Fruit fly (Drosophila melanogaster) whole organism, embryonic: Measurements from ENCODE around the gene Hou.

Source experiments
- Aef1 ChIP-seq: fragments of 200-800 bp; sonication (Bioruptor generic); IDR thresholded peaks from 3 replicates; pipeline ENCODE4 v1.3.6; 2022; ENCODE audit warnings: missing biosample characterization, missing genetic modification characterization
- Asciz ChIP-seq: fragments of 200-800 bp; sonication (Bioruptor generic); optimal IDR thresholded peaks from 2 replicates; lab custom pipeline; 2017; ENCODE audit warnings: missing biosample characterization, mild to moderate bottlenecking, missing genetic modification characterization, missing genetic modification reagents
- B-H1 ChIP-seq: fragments of 200-800 bp; sonication (Bioruptor generic); IDR thresholded peaks from 3 replicates; pipeline ENCODE4 v1.3.6; 2022; ENCODE audit warnings: missing biosample characterization, missing genetic modification characterization
- CG10147 ChIP-seq: fragments of 200-800 bp; sonication (Bioruptor generic); optimal IDR thresholded peaks from 2 replicates; lab custom pipeline; 2019; ENCODE audit warnings: missing biosample characterization, mild to moderate bottlenecking, missing genetic modification characterization, moderate library complexity
- CG10462 ChIP-seq: fragments of 200-800 bp; sonication (Bioruptor generic); optimal IDR thresholded peaks from 2 replicates; lab custom pipeline; 2016; ENCODE audit warnings: missing biosample characterization, missing genetic modification characterization
- CG11085 ChIP-seq: fragments of 200-800 bp; sonication (Bioruptor generic); IDR thresholded peaks from 2 replicates; pipeline ENCODE4 v1.3.6; 2022; ENCODE audit warnings: missing biosample characterization, missing genetic modification characterization
- CG11456 ChIP-seq: fragments of 200-800 bp; sonication (Bioruptor generic); IDR thresholded peaks from 3 replicates; pipeline ENCODE4 v1.3.6; 2022; ENCODE audit warnings: missing biosample characterization, missing genetic modification characterization
- CG15696 ChIP-seq: fragments of 200-800 bp; sonication (Bioruptor generic); optimal IDR thresholded peaks from 2 replicates; lab custom pipeline; 2019; ENCODE audit warnings: missing biosample characterization, mild to moderate bottlenecking, missing genetic modification characterization, moderate library complexity
- CG2712 ChIP-seq: fragments of 200-800 bp; optimal IDR thresholded peaks from 3 replicates; lab custom pipeline; 2019; ENCODE audit warnings: missing biosample characterization, mild to moderate bottlenecking, missing genetic modification characterization, moderate library complexity
- CG2875 ChIP-seq: fragments of 200-800 bp; sonication (Bioruptor generic); optimal IDR thresholded peaks from 2 replicates; lab custom pipeline; 2017; ENCODE audit warnings: missing biosample characterization, mild to moderate bottlenecking, missing genetic modification characterization, missing genetic modification reagents
- CG2889 ChIP-seq: fragments of 200-800 bp; sonication (Bioruptor generic); IDR thresholded peaks from 3 replicates; pipeline ENCODE4 v1.3.6; 2022; ENCODE audit warnings: missing biosample characterization, missing genetic modification characterization
- CG3163 ChIP-seq: fragments of 200-800 bp; sonication (Bioruptor generic); optimal IDR thresholded peaks from 3 replicates; lab custom pipeline; 2016; ENCODE audit warnings: missing biosample characterization, missing genetic modification characterization
- CG32767 ChIP-seq: fragments of 200-800 bp; sonication (Bioruptor generic); IDR thresholded peaks from 2 replicates; pipeline ENCODE4 v1.3.6; 2022; ENCODE audit warnings: missing biosample characterization, missing genetic modification characterization
- CG3407 ChIP-seq: fragments of 200-800 bp; sonication (Bioruptor generic); optimal IDR thresholded peaks from 2 replicates; lab custom pipeline; 2018; ENCODE audit warnings: missing biosample characterization, mild to moderate bottlenecking, missing genetic modification characterization
- CG9797 ChIP-seq: fragments of 200-800 bp; sonication (Bioruptor generic); optimal IDR thresholded peaks from 3 replicates; lab custom pipeline; 2018; ENCODE audit warnings: missing biosample characterization, mild to moderate bottlenecking, missing genetic modification characterization
- CG9932 ChIP-seq: fragments of 200-800 bp; sonication (Bioruptor generic); IDR thresholded peaks from 2 replicates; pipeline ENCODE4 v1.3.6; 2022; ENCODE audit warnings: missing biosample characterization, missing genetic modification characterization
- Doc3 ChIP-seq: fragments of 200-800 bp; sonication (Bioruptor generic); IDR thresholded peaks from 3 replicates; pipeline ENCODE4 v1.3.6; 2022; ENCODE audit warnings: missing biosample characterization, missing genetic modification characterization; ENCODE audit not compliant: partially characterized antibody
- Drgx ChIP-seq: fragments of 200-800 bp; sonication (Bioruptor generic); IDR thresholded peaks from 2 replicates; pipeline ENCODE4 v1.3.6; 2022; ENCODE audit warnings: missing biosample characterization, missing genetic modification characterization
- E2f2 ChIP-seq: fragments of 200-800 bp; sonication (Bioruptor generic); IDR thresholded peaks from 2 replicates; pipeline ENCODE4 v1.3.6; 2022; ENCODE audit warnings: missing biosample characterization, missing genetic modification characterization
- Fer2 ChIP-seq: fragments of 200-800 bp; sonication (Bioruptor generic); optimal IDR thresholded peaks from 2 replicates; lab custom pipeline; 2018; ENCODE audit warnings: missing biosample characterization, mild to moderate bottlenecking, missing genetic modification characterization, moderate library complexity
- Nf-YB ChIP-seq: fragments of 200-800 bp; sonication (Bioruptor generic); optimal IDR thresholded peaks from 3 replicates; lab custom pipeline; 2019; ENCODE audit warnings: missing biosample characterization, mild to moderate bottlenecking, missing genetic modification characterization, moderate library complexity
- NfI ChIP-seq: fragments of 200-800 bp; sonication (Bioruptor generic); optimal IDR thresholded peaks from 3 replicates; lab custom pipeline; 2018; ENCODE audit warnings: missing biosample characterization, mild to moderate bottlenecking, missing genetic modification characterization, moderate library complexity
- PHDP ChIP-seq: fragments of 200-800 bp; sonication (Bioruptor generic); optimal IDR thresholded peaks from 3 replicates; lab custom pipeline; 2018; ENCODE audit warnings: missing biosample characterization, mild to moderate bottlenecking, missing genetic modification characterization, moderate library complexity
- Ravus ChIP-seq: fragments of 200-800 bp; sonication (Bioruptor generic); IDR thresholded peaks from 2 replicates; pipeline ENCODE4 v1.3.6; 2022; ENCODE audit warnings: missing biosample characterization, missing genetic modification characterization
- Sox102F ChIP-seq: fragments of 200-800 bp; sonication (Bioruptor generic); optimal IDR thresholded peaks from 2 replicates; lab custom pipeline; 2018; ENCODE audit warnings: missing biosample characterization, mild to moderate bottlenecking, missing genetic modification characterization, moderate library complexity
- Sry-δ ChIP-seq: fragments of 200-800 bp; sonication (Bioruptor generic); optimal IDR thresholded peaks from 2 replicates; lab custom pipeline; 2016; ENCODE audit warnings: missing biosample characterization, missing genetic modification characterization
- Trl ChIP-seq, 3 experiments: fragments of >200 bp in 2 of 3; fragments of 200-800 bp in 1 of 3; sonication (Bioruptor generic) in 1 of 3; optimal IDR thresholded peaks; 2 replicates in 1 of 3; 3 replicates in 2 of 3; lab custom pipeline; 2016 to 2017; ENCODE audit warnings: missing biosample characterization in 1 of 3, missing genetic modification characterization in 1 of 3
- bcd ChIP-seq: fragments of 200-800 bp; sonication (Bioruptor generic); optimal IDR thresholded peaks from 2 replicates; lab custom pipeline; 2017; ENCODE audit warnings: missing biosample characterization, mild to moderate bottlenecking, missing genetic modification characterization
- cad ChIP-seq: fragments of >200 bp; optimal IDR thresholded peaks from 2 replicates; lab custom pipeline; 2017; ENCODE audit warnings: missing biosample characterization, missing genetic modification characterization
- cg ChIP-seq: fragments of 200-800 bp; sonication (Bioruptor generic); optimal IDR thresholded peaks from 3 replicates; lab custom pipeline; 2019; ENCODE audit warnings: missing biosample characterization, mild to moderate bottlenecking, missing genetic modification characterization, moderate library complexity
- chif ChIP-seq, 2 experiments: fragments of 200-800 bp; sonication (Bioruptor generic); optimal IDR thresholded peaks; 3 replicates each; lab custom pipeline; 2016; ENCODE audit warnings: missing biosample characterization in 2 of 2, missing genetic modification characterization in 2 of 2
- ci ChIP-seq: fragments of 200-800 bp; sonication (Bioruptor generic); IDR thresholded peaks from 3 replicates; pipeline ENCODE4 v1.3.6; 2022; ENCODE audit warnings: missing biosample characterization, missing genetic modification characterization
- crol ChIP-seq: fragments of 200-800 bp; sonication (Bioruptor generic); IDR thresholded peaks from 2 replicates; pipeline ENCODE4 v1.3.6; 2022; ENCODE audit warnings: missing biosample characterization, missing genetic modification characterization
- dmrt11E ChIP-seq: fragments of 200-800 bp; sonication (Bioruptor generic); optimal IDR thresholded peaks from 3 replicates; lab custom pipeline; 2018; ENCODE audit warnings: missing biosample characterization, mild to moderate bottlenecking, missing genetic modification characterization, moderate library complexity
- ham ChIP-seq: fragments of 200-800 bp; sonication (Bioruptor generic); IDR thresholded peaks from 2 replicates; pipeline ENCODE4 v1.3.6; 2022; ENCODE audit warnings: missing biosample characterization, missing genetic modification characterization
- jumu ChIP-seq: fragments of 200-800 bp; sonication (Bioruptor generic); optimal IDR thresholded peaks from 3 replicates; lab custom pipeline; 2016; ENCODE audit warnings: missing biosample characterization, missing genetic modification characterization
- ken ChIP-seq: fragments of 200-800 bp; sonication (Bioruptor generic); IDR thresholded peaks from 3 replicates; pipeline ENCODE4 v1.3.6; 2022; ENCODE audit warnings: missing biosample characterization, missing genetic modification characterization
- kni ChIP-seq: fragments of 200-800 bp; sonication (Bioruptor generic); optimal IDR thresholded peaks from 3 replicates; lab custom pipeline; 2017; ENCODE audit warnings: mild to moderate bottlenecking, missing biosample characterization, missing genetic modification reagents, missing genetic modification characterization
- nom ChIP-seq: fragments of 200-800 bp; sonication (Bioruptor generic); optimal IDR thresholded peaks from 2 replicates; lab custom pipeline; 2017; ENCODE audit warnings: missing biosample characterization, missing genetic modification characterization, mild to moderate bottlenecking, moderate library complexity, missing genetic modification reagents
- odd ChIP-seq: fragments of 200-800 bp; sonication (Bioruptor generic); optimal IDR thresholded peaks from 2 replicates; lab custom pipeline; 2017; ENCODE audit warnings: missing biosample characterization, mild to moderate bottlenecking, missing genetic modification characterization
- onecut ChIP-seq: fragments of 200-800 bp; sonication (Bioruptor generic); IDR thresholded peaks from 2 replicates; pipeline ENCODE4 v1.3.6; 2022; ENCODE audit warnings: missing biosample characterization, missing genetic modification characterization
- pho ChIP-seq: fragments of 200-800 bp; sonication (Bioruptor generic); optimal IDR thresholded peaks from 2 replicates; lab custom pipeline; 2016; ENCODE audit warnings: missing biosample characterization, missing genetic modification characterization
- psq ChIP-seq: fragments of 200-800 bp; sonication (Bioruptor generic); optimal IDR thresholded peaks from 2 replicates; lab custom pipeline; 2017; ENCODE audit warnings: missing biosample characterization, missing genetic modification characterization
- pzg ChIP-seq: fragments of 200-800 bp; sonication (Bioruptor generic); optimal IDR thresholded peaks from 3 replicates; lab custom pipeline; 2018; ENCODE audit warnings: missing biosample characterization, mild to moderate bottlenecking, missing genetic modification characterization, moderate library complexity
- stc ChIP-seq: fragments of 200-800 bp; sonication (Bioruptor generic); IDR thresholded peaks from 2 replicates; pipeline ENCODE4 v1.3.6; 2022; ENCODE audit warnings: missing biosample characterization, missing genetic modification characterization
- sug ChIP-seq: fragments of 200-800 bp; optimal IDR thresholded peaks from 2 replicates; lab custom pipeline; 2019; ENCODE audit warnings: missing biosample characterization, mild to moderate bottlenecking, missing genetic modification characterization, moderate library complexity
- wek ChIP-seq: fragments of 200-800 bp; sonication (Bioruptor generic); optimal IDR thresholded peaks from 3 replicates; lab custom pipeline; 2018; ENCODE audit warnings: missing biosample characterization, mild to moderate bottlenecking, missing genetic modification characterization, moderate library complexity
- zf30C ChIP-seq: fragments of 200-800 bp; sonication (Bioruptor generic); optimal IDR thresholded peaks from 3 replicates; lab custom pipeline; 2018; ENCODE audit warnings: missing biosample characterization, mild to moderate bottlenecking, missing genetic modification characterization

Gene Hou

dm6 chrX:18646855-18647699 lies 3.2 kb downstream of the Hou start, which contains the start of gene Rip11 (continued):
- TF ChIP-seq psq (GFP tag; lab: Kevin White, UChicago) = no peak
- peak; percentile 9; the same call in 1 of the 3 replicates for TF ChIP-seq CG2889
- no peak for TF ChIP-seq Doc3 (GFP tag; lab: Robert Waterston, UW)
- peak; percentile 85 for TF ChIP-seq crol (GFP tag; lab: Robert Waterston, UW)
- TF ChIP-seq jumu (GFP tag; lab: Kevin White, UChicago) = peak; percentile 41
- no peak for TF ChIP-seq CG10462 (GFP tag; lab: Kevin White, UChicago)
- peak; percentile 16; the same call in 2 of the 3 replicates for TF ChIP-seq Aef1
- TF ChIP-seq nom (GFP tag; lab: Kevin White, UChicago) = peak; percentile 94
- TF ChIP-seq CG2875 (GFP tag; lab: Kevin White, UChicago) = no peak
- 0 out of 3 replicates have a peak, but pooled peaks have one; percentile 4 for TF ChIP-seq ken (GFP tag; lab: Robert Waterston, UW)
- TF ChIP-seq cg (GFP tag; lab: Kevin White, UChicago) = peak; percentile 61
- TF ChIP-seq CG32767 (GFP tag; lab: Robert Waterston, UW) = 0 out of 2 replicates have a peak, but pooled peaks have one; percentile 11
- peak; percentile 36 for TF ChIP-seq pzg (GFP tag; lab: Kevin White, UChicago)
- TF ChIP-seq Asciz (GFP tag; lab: Kevin White, UChicago) = no peak
- TF ChIP-seq cad (GFP tag; lab: Kevin White, UChicago) = no peak
- peak; percentile 11 for TF ChIP-seq bcd (GFP tag; lab: Kevin White, UChicago)
- no peak for TF ChIP-seq Ravus
- no peak for TF ChIP-seq dmrt11E (tag; lab: Kevin White, UChicago)
- TF ChIP-seq pho (GFP tag; lab: Kevin White, UChicago) = peak; percentile 0
- no peak for TF ChIP-seq CG11085
- TF ChIP-seq CG2712 (tag; lab: Kevin White, UChicago) = no peak
- TF ChIP-seq CG3163 (GFP tag; lab: Kevin White, UChicago) = peak; percentile 8
- peak in 1 of 2 experiments; percentile 3 for TF ChIP-seq chif (GFP tag; optimal IDR thresholded peaks at IDR 0.05; lab: Kevin White, UChicago)
- peak; percentile 67 for TF ChIP-seq CG9932 (GFP tag; lab: Robert Waterston, UW)
- TF ChIP-seq NfI (GFP tag; lab: Kevin White, UChicago) = peak; percentile 3
- TF ChIP-seq odd (GFP tag; lab: Kevin White, UChicago) = peak; percentile 4
- no peak for TF ChIP-seq Nf-YB (GFP tag; lab: Kevin White, UChicago)
- no peak for TF ChIP-seq zf30C
- no peak for TF ChIP-seq ham (GFP tag; lab: Robert Waterston, UW)
- TF ChIP-seq Sox102F (GFP tag; lab: Kevin White, UChicago) = no peak
- peak; percentile 21; the same call in 1 of the 2 replicates for TF ChIP-seq E2f2 (GFP tag; lab: Robert Waterston, UW)
- TF ChIP-seq Fer2 (tag; lab: Kevin White, UChicago) = no peak
- no peak for TF ChIP-seq wek
- TF ChIP-seq CG11456 = peak; percentile 62; the same call in 1 of the 3 replicates
- peak; percentile 5 for TF ChIP-seq CG15696 (tag; lab: Kevin White, UChicago)
- TF ChIP-seq stc = peak; percentile 43; the same call in 1 of the 2 replicates
- no peak for TF ChIP-seq B-H1 (GFP tag; lab: Robert Waterston, UW)
- TF ChIP-seq kni (GFP tag; lab: Kevin White, UChicago) = peak; percentile 48
- TF ChIP-seq CG3407 = no peak
- no peak for TF ChIP-seq Sry-δ (GFP tag; lab: Kevin White, UChicago)
- peak; percentile 48 for TF ChIP-seq onecut (GFP tag; lab: Robert Waterston, UW)
- peak; percentile 37 for TF ChIP-seq PHDP (tag; lab: Kevin White, UChicago)
- TF ChIP-seq Drgx (GFP tag; lab: Robert Waterston, UW) = peak; percentile 78
- TF ChIP-seq ci = peak; percentile 48
- peak; percentile 41 for TF ChIP-seq CG9797 (GFP tag; lab: Kevin White, UChicago)
- TF ChIP-seq Trl (optimal IDR thresholded peaks at IDR 0.05; lab: Kevin White, UChicago) = peak in 1 of 2 experiments; percentile 35
- peak; percentile 7 for TF ChIP-seq Trl (GFP tag; optimal IDR thresholded peaks at IDR 0.05; lab: Kevin White, UChicago)
- TF ChIP-seq CG10147 = no peak
- peak; percentile 44 for TF ChIP-seq sug (tag; lab: Kevin White, UChicago)
